Fruit fly (Drosophila melanogaster) whole organism, prepupa: ENCODE results near the gene Spag1.

ENCODE experiments used
- Blimp-1 ChIP-seq: fragments of 200-800 bp; sonication (Bioruptor generic); optimal IDR thresholded peaks from 3 replicates; lab custom pipeline; 2017; ENCODE audit warnings: missing biosample characterization, missing genetic modification characterization, mild to moderate bottlenecking, moderate library complexity, missing genetic modification reagents
- CG10631 ChIP-seq: fragments of 200-800 bp; sonication (Bioruptor generic); optimal IDR thresholded peaks from 2 replicates; lab custom pipeline; 2016; ENCODE audit warnings: missing biosample characterization, missing genetic modification characterization
- CG11902 ChIP-seq: fragments of 200-800 bp; sonication (Bioruptor generic); optimal IDR thresholded peaks from 3 replicates; lab custom pipeline; 2016; ENCODE audit warnings: missing biosample characterization, missing genetic modification characterization
- CG15336 ChIP-seq: fragments of 200-800 bp; sonication (Bioruptor generic); IDR thresholded peaks from 2 replicates; pipeline ENCODE4 v1.3.6; 2022; ENCODE audit warnings: missing biosample characterization, missing genetic modification characterization
- CG1621 ChIP-seq: fragments of 200-800 bp; sonication (Bioruptor generic); optimal IDR thresholded peaks from 3 replicates; lab custom pipeline; 2018; ENCODE audit warnings: missing biosample characterization, mild to moderate bottlenecking, missing genetic modification characterization
- CG16779 ChIP-seq: fragments of 200-800 bp; sonication (Bioruptor generic); optimal IDR thresholded peaks from 3 replicates; lab custom pipeline; 2017; ENCODE audit warnings: missing biosample characterization, mild to moderate bottlenecking, missing genetic modification characterization
- CG3032 ChIP-seq: fragments of 200-800 bp; optimal IDR thresholded peaks from 2 replicates; lab custom pipeline; 2019; ENCODE audit warnings: missing biosample characterization, mild to moderate bottlenecking, missing genetic modification characterization, moderate library complexity
- CG31627 ChIP-seq: fragments of 200-800 bp; sonication (Bioruptor generic); optimal IDR thresholded peaks from 3 replicates; lab custom pipeline; 2016; ENCODE audit warnings: missing biosample characterization, missing genetic modification characterization
- CG32006 ChIP-seq: fragments of 200-800 bp; sonication (Bioruptor generic); optimal IDR thresholded peaks from 3 replicates; lab custom pipeline; 2017; ENCODE audit warnings: missing biosample characterization, mild to moderate bottlenecking, missing genetic modification characterization
- CG34406 ChIP-seq: fragments of 200-800 bp; sonication (Bioruptor generic); optimal IDR thresholded peaks from 3 replicates; lab custom pipeline; 2016; ENCODE audit warnings: missing biosample characterization, missing genetic modification characterization
- CG3919 ChIP-seq: fragments of 200-800 bp; sonication (Bioruptor generic); optimal IDR thresholded peaks from 3 replicates; lab custom pipeline; 2016; ENCODE audit warnings: missing biosample characterization, missing genetic modification characterization
- CG4318 ChIP-seq: fragments of 200-800 bp; sonication (Bioruptor generic); optimal IDR thresholded peaks from 3 replicates; lab custom pipeline; 2017; ENCODE audit warnings: missing biosample characterization, mild to moderate bottlenecking, missing genetic modification characterization
- CG6163 ChIP-seq: fragments of 200-800 bp; sonication (Bioruptor generic); IDR thresholded peaks from 3 replicates; pipeline ENCODE4 v1.3.6; 2022; ENCODE audit warnings: missing biosample characterization, missing genetic modification characterization
- CG6276 ChIP-seq: fragments of 200-800 bp; sonication (Bioruptor generic); optimal IDR thresholded peaks from 2 replicates; lab custom pipeline; 2017; ENCODE audit warnings: missing biosample characterization, mild to moderate bottlenecking, missing genetic modification characterization
- CG6792 ChIP-seq: fragments of 200-800 bp; sonication (Bioruptor generic); optimal IDR thresholded peaks from 3 replicates; lab custom pipeline; 2016; ENCODE audit warnings: missing biosample characterization, missing genetic modification characterization
- CG6808 ChIP-seq: fragments of 200-800 bp; sonication (Bioruptor generic); optimal IDR thresholded peaks from 3 replicates; lab custom pipeline; 2017; ENCODE audit warnings: missing biosample characterization, missing genetic modification characterization, mild to moderate bottlenecking, moderate library complexity, missing genetic modification reagents
- CG6854 ChIP-seq: fragments of 200-800 bp; sonication (Bioruptor generic); optimal IDR thresholded peaks from 2 replicates; lab custom pipeline; 2017; ENCODE audit warnings: missing biosample characterization, mild to moderate bottlenecking, missing genetic modification characterization
- CG7368 ChIP-seq: fragments of 200-800 bp; sonication (Bioruptor generic); optimal IDR thresholded peaks from 3 replicates; lab custom pipeline; 2016; ENCODE audit warnings: missing biosample characterization, missing genetic modification characterization
- CG8119 ChIP-seq: fragments of 200-800 bp; sonication (Bioruptor generic); IDR thresholded peaks from 3 replicates; pipeline ENCODE4 v1.3.6; 2022; ENCODE audit warnings: missing biosample characterization, missing genetic modification characterization
- CG8319 ChIP-seq: fragments of 200-800 bp; sonication (Bioruptor generic); optimal IDR thresholded peaks from 3 replicates; lab custom pipeline; 2016; ENCODE audit warnings: missing biosample characterization, missing genetic modification characterization
- CG8632 ChIP-seq: fragments of 200-800 bp; sonication (Bioruptor generic); optimal IDR thresholded peaks from 3 replicates; lab custom pipeline; 2016; ENCODE audit warnings: missing biosample characterization, missing genetic modification characterization
- CG9139 ChIP-seq: fragments of 200-800 bp; sonication (Bioruptor generic); optimal IDR thresholded peaks from 3 replicates; lab custom pipeline; 2017; ENCODE audit warnings: missing biosample characterization, mild to moderate bottlenecking, missing genetic modification characterization
- Eip75B ChIP-seq: fragments of 200-800 bp; sonication (Bioruptor generic); optimal IDR thresholded peaks from 3 replicates; lab custom pipeline; 2016; ENCODE audit warnings: missing biosample characterization, missing genetic modification characterization
- Eip78C ChIP-seq: fragments of 200-800 bp; sonication (Bioruptor generic); peaks from one replicate; lab custom pipeline; 2016; ENCODE audit warnings: missing biosample characterization, missing genetic modification characterization
- Eip93F ChIP-seq: fragments of 200-800 bp; sonication (Bioruptor generic); optimal IDR thresholded peaks from 2 replicates; lab custom pipeline; 2016; ENCODE audit warnings: missing biosample characterization, mild to moderate bottlenecking, missing genetic modification characterization
- Ets21C ChIP-seq: fragments of 200-800 bp; sonication (Bioruptor generic); optimal IDR thresholded peaks from 3 replicates; lab custom pipeline; 2016; ENCODE audit warnings: missing biosample characterization, missing genetic modification characterization
- Ets96B ChIP-seq: fragments of 200-800 bp; optimal IDR thresholded peaks from 2 replicates; lab custom pipeline; 2019; ENCODE audit warnings: missing biosample characterization, mild to moderate bottlenecking, missing genetic modification characterization, moderate library complexity
- Gug ChIP-seq: fragments of 200-800 bp; sonication (Bioruptor generic); IDR thresholded peaks from 2 replicates; pipeline ENCODE4 v1.3.6; 2022; ENCODE audit warnings: missing biosample characterization, missing genetic modification characterization
- Hr38 ChIP-seq: sonication (Bioruptor generic); optimal IDR thresholded peaks from 2 replicates; lab custom pipeline; 2016; ENCODE audit warnings: missing biosample characterization, missing genetic modification characterization
- Hr39 ChIP-seq: fragments of 200-800 bp; sonication (Bioruptor generic); optimal IDR thresholded peaks from 2 replicates; lab custom pipeline; 2016; ENCODE audit warnings: missing biosample characterization, missing genetic modification characterization
- Hr4 ChIP-seq: fragments of 200-800 bp; sonication (Bioruptor generic); optimal IDR thresholded peaks from 3 replicates; lab custom pipeline; 2016; ENCODE audit warnings: missing biosample characterization, missing genetic modification characterization
- Lpt ChIP-seq: fragments of 200-800 bp; sonication (Bioruptor generic); optimal IDR thresholded peaks from 3 replicates; lab custom pipeline; 2016; ENCODE audit warnings: missing biosample characterization, missing genetic modification characterization
- Met ChIP-seq: fragments of 200-800 bp; sonication (Bioruptor generic); optimal IDR thresholded peaks from 3 replicates; lab custom pipeline; 2016; ENCODE audit warnings: missing biosample characterization, missing genetic modification characterization
- OdsH ChIP-seq: fragments of 200-800 bp; sonication (Bioruptor generic); optimal IDR thresholded peaks from 3 replicates; lab custom pipeline; 2016; ENCODE audit warnings: missing biosample characterization, missing genetic modification characterization
- Smox ChIP-seq: fragments of 200-800 bp; sonication (Bioruptor generic); optimal IDR thresholded peaks from 3 replicates; lab custom pipeline; 2016; ENCODE audit warnings: missing biosample characterization, missing genetic modification characterization
- Sox102F ChIP-seq: fragments of 200-800 bp; sonication (Bioruptor generic); optimal IDR thresholded peaks from 2 replicates; lab custom pipeline; 2016; ENCODE audit warnings: missing biosample characterization, mild to moderate bottlenecking, missing genetic modification characterization
- Sox14 ChIP-seq: fragments of 200-800 bp; sonication (Bioruptor generic); optimal IDR thresholded peaks from 3 replicates; lab custom pipeline; 2016; ENCODE audit warnings: missing biosample characterization, missing genetic modification characterization
- Sox15 ChIP-seq: fragments of 200-800 bp; sonication (Bioruptor generic); optimal IDR thresholded peaks from 3 replicates; lab custom pipeline; 2016; ENCODE audit warnings: missing biosample characterization, missing genetic modification characterization
- achi ChIP-seq: fragments of 200-800 bp; sonication (Bioruptor generic); optimal IDR thresholded peaks from 3 replicates; lab custom pipeline; 2016; ENCODE audit warnings: missing biosample characterization, missing genetic modification characterization
- cyc ChIP-seq: fragments of 200-800 bp; sonication (Bioruptor generic); optimal IDR thresholded peaks from 3 replicates; lab custom pipeline; 2016; ENCODE audit warnings: missing biosample characterization, missing genetic modification characterization
- dac ChIP-seq: fragments of 200-800 bp; sonication (Bioruptor generic); optimal IDR thresholded peaks from 2 replicates; lab custom pipeline; 2017; ENCODE audit warnings: missing biosample characterization, mild to moderate bottlenecking, missing genetic modification characterization
- eg ChIP-seq: fragments of 200-800 bp; sonication (Bioruptor generic); IDR thresholded peaks from 3 replicates; pipeline ENCODE4 v1.3.6; 2022; ENCODE audit warnings: missing biosample characterization, missing genetic modification characterization
- esn ChIP-seq: fragments of 200-800 bp; sonication (Bioruptor generic); optimal IDR thresholded peaks from 2 replicates; lab custom pipeline; 2016; ENCODE audit warnings: missing biosample characterization, mild to moderate bottlenecking, missing genetic modification characterization, moderate library complexity
- fd59A ChIP-seq: fragments of 200-800 bp; sonication (Bioruptor generic); optimal IDR thresholded peaks from 2 replicates; lab custom pipeline; 2017; ENCODE audit warnings: missing biosample characterization, mild to moderate bottlenecking, missing genetic modification characterization, missing genetic modification reagents
- fd85E ChIP-seq: fragments of 200-800 bp; sonication (Bioruptor generic); optimal IDR thresholded peaks from 3 replicates; lab custom pipeline; 2016; ENCODE audit warnings: missing biosample characterization, missing genetic modification characterization
- fkh ChIP-seq: fragments of 200-800 bp; sonication (Bioruptor generic); optimal IDR thresholded peaks from 3 replicates; lab custom pipeline; 2017; ENCODE audit warnings: missing biosample characterization, mild to moderate bottlenecking, missing genetic modification characterization, moderate library complexity
- lz ChIP-seq: fragments of 200-800 bp; sonication (Bioruptor generic); optimal IDR thresholded peaks from 3 replicates; lab custom pipeline; 2016; ENCODE audit warnings: missing biosample characterization, missing genetic modification characterization
- net ChIP-seq: fragments of 200-800 bp; sonication (Bioruptor generic); optimal IDR thresholded peaks from 3 replicates; lab custom pipeline; 2016; ENCODE audit warnings: missing biosample characterization, missing genetic modification characterization
- pdm3 ChIP-seq: fragments of 200-800 bp; sonication (Bioruptor generic); optimal IDR thresholded peaks from 3 replicates; lab custom pipeline; 2016; ENCODE audit warnings: missing biosample characterization, missing genetic modification characterization
- salr ChIP-seq, 2 experiments: fragments of 200-800 bp; sonication (Bioruptor generic); optimal IDR thresholded peaks; 3 replicates each; lab custom pipeline; 2016 to 2018; ENCODE audit warnings: missing biosample characterization in 2 of 2, missing genetic modification characterization in 2 of 2, mild to moderate bottlenecking in 1 of 2
- spab ChIP-seq: fragments of 200-800 bp; sonication (Bioruptor generic); optimal IDR thresholded peaks from 2 replicates; lab custom pipeline; 2017; ENCODE audit warnings: missing biosample characterization, mild to moderate bottlenecking, missing genetic modification characterization, missing genetic modification reagents
- svp ChIP-seq: fragments of 200-800 bp; sonication (Bioruptor generic); peaks from one replicate; lab custom pipeline; 2016; ENCODE audit warnings: missing biosample characterization, missing genetic modification characterization
- vri ChIP-seq: fragments of 200-800 bp; sonication (Bioruptor generic); optimal IDR thresholded peaks from 3 replicates; lab custom pipeline; 2016; ENCODE audit warnings: missing biosample characterization, mild to moderate bottlenecking, missing genetic modification characterization

Gene Spag1

DNA sequence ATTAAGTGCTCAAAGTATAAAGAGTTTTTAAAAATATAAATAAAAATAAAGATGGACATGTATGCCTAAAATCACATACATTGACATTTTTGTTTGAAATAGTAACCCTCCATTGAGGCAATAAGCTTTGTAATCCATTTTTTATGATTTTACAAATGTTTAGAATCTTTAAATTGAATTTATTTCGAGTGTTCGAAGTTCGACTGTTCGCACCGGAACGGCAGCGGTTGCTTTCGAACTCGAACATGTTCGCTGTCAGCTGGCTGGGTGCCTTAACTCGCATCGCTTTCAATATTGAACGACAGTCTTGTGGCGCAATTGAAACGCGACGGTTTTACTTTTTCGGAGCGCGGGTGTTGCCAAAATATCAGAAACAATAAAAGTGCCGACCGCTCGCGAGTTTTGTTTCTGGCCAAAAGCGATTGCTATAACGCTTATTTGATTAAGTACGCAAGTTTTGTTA lies 32.1 kb upstream of the Spag1 start, which contains the start of gene CG46339:
TSS of gene CG46339 (plus strand) at position 299 of the 463 bp plus-strand sequence.
- no peak for TF ChIP-seq Hr4 (GFP tag; lab: Kevin White, UChicago)
- no peak for TF ChIP-seq Hr39 (GFP tag; lab: Kevin White, UChicago)
- peak; percentile 57 for TF ChIP-seq esn (GFP tag; lab: Kevin White, UChicago)
- TF ChIP-seq fkh (GFP tag; lab: Kevin White, UChicago), result peak; percentile 74
- no peak for TF ChIP-seq CG4318 (GFP tag; lab: Kevin White, UChicago)
- TF ChIP-seq CG6276 (GFP tag; lab: Kevin White, UChicago), result peak; percentile 61
- TF ChIP-seq CG6854, result peak; percentile 80
- no peak for TF ChIP-seq cyc (GFP tag; lab: Kevin White, UChicago)
- TF ChIP-seq CG10631, result no peak
- no peak for TF ChIP-seq CG11902 (GFP tag; lab: Kevin White, UChicago)
- peak; percentile 55; the same call in 2 of the 3 replicates for TF ChIP-seq CG6163 (GFP tag; lab: Robert Waterston, UW)
- TF ChIP-seq Smox (GFP tag; lab: Kevin White, UChicago), result no peak
- peak; percentile 12 for TF ChIP-seq spab (GFP tag; lab: Kevin White, UChicago)
- no peak for TF ChIP-seq pdm3 (GFP tag; lab: Kevin White, UChicago)
- TF ChIP-seq dac (GFP tag; lab: Kevin White, UChicago), result no peak
- peak; percentile 27 for TF ChIP-seq CG6808 (GFP tag; lab: Kevin White, UChicago)
- TF ChIP-seq CG3919 (GFP tag; lab: Kevin White, UChicago), result peak; percentile 58
- TF ChIP-seq net, result peak; percentile 54
- TF ChIP-seq CG7368, result peak; percentile 20
- TF ChIP-seq OdsH (GFP tag; lab: Kevin White, UChicago), result peak; percentile 8
- TF ChIP-seq Sox102F (GFP tag; lab: Kevin White, UChicago), result peak; percentile 53
- no peak for TF ChIP-seq Sox15
- peak; percentile 65 for TF ChIP-seq Eip78C (GFP tag; lab: Kevin White, UChicago)
- TF ChIP-seq Blimp-1 (GFP tag; lab: Kevin White, UChicago), result peak; percentile 3
- no peak for TF ChIP-seq Gug
- TF ChIP-seq CG3032 (tag; lab: Kevin White, UChicago), result no peak
- TF ChIP-seq CG16779, result peak; percentile 57
- TF ChIP-seq Hr38 (GFP tag; lab: Kevin White, UChicago), result no peak
- TF ChIP-seq salr (GFP tag; optimal IDR thresholded peaks at IDR 0.05; lab: Kevin White, UChicago), result no peak
- TF ChIP-seq CG8119 (GFP tag; lab: Robert Waterston, UW), result peak; percentile 30; the same call in 1 of the 3 replicates
- no peak for TF ChIP-seq fd59A
- TF ChIP-seq eg (GFP tag; lab: Robert Waterston, UW), result peak; percentile 73
- TF ChIP-seq CG31627 (GFP tag; lab: Kevin White, UChicago), result no peak
- TF ChIP-seq achi (GFP tag; lab: Kevin White, UChicago), result peak; percentile 56
- no peak for TF ChIP-seq svp (GFP tag; lab: Kevin White, UChicago)
- TF ChIP-seq fd85E (GFP tag; lab: Kevin White, UChicago), result no peak
- TF ChIP-seq CG9139 (GFP tag; lab: Kevin White, UChicago), result peak; percentile 31
- peak; percentile 8 for TF ChIP-seq CG34406
- TF ChIP-seq CG32006 (GFP tag; lab: Kevin White, UChicago), result no peak
- TF ChIP-seq Ets21C (GFP tag; lab: Kevin White, UChicago), result no peak
- peak; percentile 86 for TF ChIP-seq vri (GFP tag; lab: Kevin White, UChicago)
- TF ChIP-seq CG6792 (GFP tag; lab: Kevin White, UChicago), result peak; percentile 17
- TF ChIP-seq CG15336 (GFP tag; lab: Robert Waterston, UW), result peak; percentile 58; the same call in 1 of the 2 replicates
- TF ChIP-seq Eip75B (GFP tag; lab: Kevin White, UChicago), result no peak
- peak; percentile 15 for TF ChIP-seq CG1621 (tag; lab: Kevin White, UChicago)
- no peak for TF ChIP-seq CG8632
- no peak for TF ChIP-seq Met (GFP tag; lab: Kevin White, UChicago)
- peak; percentile 14 for TF ChIP-seq Lpt (GFP tag; lab: Kevin White, UChicago)
- TF ChIP-seq lz (GFP tag; lab: Kevin White, UChicago), result peak; percentile 32
- TF ChIP-seq Ets96B (tag; lab: Kevin White, UChicago), result peak; percentile 63
- TF ChIP-seq Eip93F (GFP tag; lab: Kevin White, UChicago), result no peak
- peak; percentile 29 for TF ChIP-seq CG8319 (GFP tag; lab: Kevin White, UChicago)
- peak; percentile 13 for TF ChIP-seq Sox14 (GFP tag; lab: Kevin White, UChicago)
